Worm (Caenorhabditis elegans) whole organism, L3 larva: ENCODE measurements around the gene vab-23.

Experiments
- aly-2 ChIP-seq: fragments of 150-350 bp; optimal IDR thresholded peaks from 2 replicates; lab custom pipeline; 2014; ENCODE audit warnings: missing biosample characterization, missing genetic modification characterization
- elt-1 ChIP-seq: fragments of 150-350 bp; optimal IDR thresholded peaks from 2 replicates; lab custom pipeline; 2014; ENCODE audit warnings: missing biosample characterization, missing genetic modification characterization
- lin-15B ChIP-seq: fragments of 150-350 bp; optimal IDR thresholded peaks from 2 replicates; lab custom pipeline; 2014; ENCODE audit warnings: missing biosample characterization, missing genetic modification characterization
- lin-39 ChIP-seq: fragments of 150-350 bp; optimal IDR thresholded peaks from 2 replicates; lab custom pipeline; 2018; ENCODE audit warnings: missing biosample characterization, missing genetic modification reagents, missing genetic modification characterization

DNA sequence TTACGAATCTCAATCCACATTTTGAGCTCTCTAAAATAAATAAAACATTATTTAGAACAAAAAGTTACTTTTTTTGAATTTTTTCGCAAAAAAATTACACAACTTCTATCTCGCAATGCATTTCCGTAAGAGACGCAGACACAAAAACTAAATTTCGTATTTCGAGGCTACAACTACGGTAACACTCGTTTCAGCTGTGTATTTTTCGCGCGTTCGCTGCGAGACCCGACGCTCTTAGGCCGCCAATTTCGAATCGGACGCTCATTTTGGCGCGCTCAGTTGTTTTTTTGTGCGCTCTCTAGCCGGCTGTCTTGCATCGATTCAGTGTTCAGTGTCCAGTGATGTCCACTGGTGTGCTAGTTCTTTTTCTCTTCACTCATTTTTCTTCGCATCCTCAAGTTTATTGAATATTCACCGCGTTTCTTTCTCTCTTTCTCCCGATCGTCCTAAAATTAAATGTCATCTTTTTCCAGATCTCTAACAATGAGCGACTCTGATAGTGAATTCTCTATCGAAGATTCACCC is 26.3 kb downstream of the vab-23 start, which contains the start of the genes npp-3 and top-2:
- TF ChIP-seq lin-39 (tag; lab: Kevin White, UChicago) (peak; percentile 97), aly-2 (tag; lab: Kevin White, UChicago) (no peak), lin-15B (peak; percentile 96), elt-1 (tag; lab: Kevin White, UChicago) (peak; percentile 75)
